Worm (Caenorhabditis elegans) whole organism, early embryonic: ENCODE data around the gene ddo-2.

Source experiments
- B0310.2 ChIP-seq: sonication (generic microtip); optimal IDR thresholded peaks from 2 replicates; lab custom pipeline; 2016; ENCODE audit warnings: mild to moderate bottlenecking, missing genetic modification characterization, missing compliant biosample characterization
- F13C5.2 ChIP-seq: sonication (generic microtip); optimal IDR thresholded peaks from 2 replicates; lab custom pipeline; 2017; ENCODE audit warnings: mild to moderate bottlenecking, missing genetic modification characterization, inconsistent platforms, missing compliant biosample characterization
- aly-1 ChIP-seq: sonication (generic microtip); optimal IDR thresholded peaks from 2 replicates; lab custom pipeline; 2016; ENCODE audit warnings: missing genetic modification characterization, missing compliant biosample characterization
- ama-1 ChIP-seq: fragments of 150-350 bp; optimal IDR thresholded peaks from 2 replicates; lab custom pipeline; 2014
- ceh-13 ChIP-seq: fragments of 200-800 bp; sonication (Bioruptor generic); optimal IDR thresholded peaks from 2 replicates; lab custom pipeline; 2018; ENCODE audit warnings: mild to moderate bottlenecking, missing genetic modification characterization, missing compliant biosample characterization
- ceh-36 ChIP-seq: sonication (generic microtip); optimal IDR thresholded peaks from 2 replicates; lab custom pipeline; 2016; ENCODE audit warnings: missing genetic modification characterization, inconsistent platforms, missing compliant biosample characterization
- ets-7 ChIP-seq: sonication (generic microtip); optimal IDR thresholded peaks from 2 replicates; lab custom pipeline; 2016; ENCODE audit warnings: missing genotype, missing genetic modification characterization, missing compliant biosample characterization
- flt-1 ChIP-seq: fragments of 200-800 bp; sonication (Bioruptor generic); IDR thresholded peaks from 2 replicates; pipeline ENCODE4 v1.3.6; 2022; ENCODE audit warnings: missing genetic modification characterization, missing compliant biosample characterization
- hmbx-1 ChIP-seq: sonication (generic microtip); optimal IDR thresholded peaks from 2 replicates; lab custom pipeline; 2016; ENCODE audit warnings: mild to moderate bottlenecking, missing genetic modification characterization, missing compliant biosample characterization
- hmg-4 ChIP-seq: fragments of 200-800 bp; sonication (Bioruptor generic); optimal IDR thresholded peaks from 2 replicates; lab custom pipeline; 2018; ENCODE audit warnings: mild to moderate bottlenecking, missing genetic modification characterization, missing compliant biosample characterization
- hnd-1 ChIP-seq: sonication (generic microtip); optimal IDR thresholded peaks from 2 replicates; lab custom pipeline; 2016; ENCODE audit warnings: missing genetic modification characterization, missing compliant biosample characterization
- pes-1 ChIP-seq: fragments of 200-800 bp; sonication (Bioruptor generic); IDR thresholded peaks from 2 replicates; pipeline ENCODE4 v1.3.6; 2022; ENCODE audit warnings: missing genetic modification reagents, missing genetic modification characterization, missing compliant biosample characterization
- scrt-1 ChIP-seq: fragments of 200-800 bp; sonication (Bioruptor generic); IDR thresholded peaks from 2 replicates; pipeline ENCODE4 v1.3.6; 2022; ENCODE audit warnings: missing genetic modification characterization, missing compliant biosample characterization
- sea-1 ChIP-seq: fragments of 200-800 bp; sonication (Bioruptor generic); conservative IDR thresholded peaks from 2 replicates; pipeline ENCODE4 v1.3.6; 2022; ENCODE audit warnings: missing genetic modification characterization, missing compliant biosample characterization
- tbx-11 ChIP-seq: fragments of 200-800 bp; sonication (Bioruptor generic); IDR thresholded peaks from 2 replicates; pipeline ENCODE4 v1.3.6; 2022; ENCODE audit warnings: missing genetic modification characterization, missing compliant biosample characterization
- tbx-37 ChIP-seq: fragments of 200-800 bp; sonication (Bioruptor generic); conservative IDR thresholded peaks from 2 replicates; pipeline ENCODE4 v1.3.6; 2022; ENCODE audit warnings: missing genetic modification reagents, missing genetic modification characterization, missing compliant biosample characterization
- tra-4 ChIP-seq: sonication (generic microtip); optimal IDR thresholded peaks from 2 replicates; lab custom pipeline; 2017; ENCODE audit warnings: missing genetic modification characterization, missing compliant biosample characterization

ddo-2 gene

DNA sequence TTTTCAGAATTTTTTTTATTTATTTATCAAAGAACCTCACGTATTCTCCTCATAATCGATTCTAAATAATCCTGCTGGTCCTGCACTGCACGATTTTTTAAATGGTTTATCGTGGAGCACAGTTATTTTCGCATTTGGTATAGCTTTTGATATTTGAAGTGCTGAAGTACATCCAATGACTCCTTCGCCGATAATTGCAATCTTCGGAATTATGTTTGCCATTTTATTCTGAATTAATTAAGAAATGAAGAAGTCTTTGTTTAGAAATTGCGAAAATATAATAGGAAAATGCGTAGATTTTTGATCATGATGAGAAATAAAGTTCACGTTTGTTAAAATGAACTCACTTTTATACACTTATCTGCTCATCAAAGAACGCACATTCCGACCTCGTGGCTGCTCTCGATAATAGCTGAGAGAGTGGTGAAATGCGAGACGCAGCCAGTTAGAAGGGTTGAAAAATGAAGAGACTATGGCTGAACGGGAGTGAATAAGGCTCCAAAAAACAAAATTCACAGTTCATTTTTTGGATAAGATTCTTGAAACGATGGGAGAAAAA, 621 bp downstream of the ddo-2 start:
- TF ChIP-seq hnd-1 (tag; lab: Kevin White, UChicago) (no peak), tbx-11 (GFP tag; lab: Robert Waterston, UW) (no peak), ets-7 (no peak), ama-1 (lab: Kevin White, UChicago) (no peak), sea-1 (GFP tag; lab: Robert Waterston, UW) (no peak), pes-1 (GFP tag; lab: Robert Waterston, UW) (no peak), ceh-36 (tag; lab: Kevin White, UChicago) (no peak)

DNA sequence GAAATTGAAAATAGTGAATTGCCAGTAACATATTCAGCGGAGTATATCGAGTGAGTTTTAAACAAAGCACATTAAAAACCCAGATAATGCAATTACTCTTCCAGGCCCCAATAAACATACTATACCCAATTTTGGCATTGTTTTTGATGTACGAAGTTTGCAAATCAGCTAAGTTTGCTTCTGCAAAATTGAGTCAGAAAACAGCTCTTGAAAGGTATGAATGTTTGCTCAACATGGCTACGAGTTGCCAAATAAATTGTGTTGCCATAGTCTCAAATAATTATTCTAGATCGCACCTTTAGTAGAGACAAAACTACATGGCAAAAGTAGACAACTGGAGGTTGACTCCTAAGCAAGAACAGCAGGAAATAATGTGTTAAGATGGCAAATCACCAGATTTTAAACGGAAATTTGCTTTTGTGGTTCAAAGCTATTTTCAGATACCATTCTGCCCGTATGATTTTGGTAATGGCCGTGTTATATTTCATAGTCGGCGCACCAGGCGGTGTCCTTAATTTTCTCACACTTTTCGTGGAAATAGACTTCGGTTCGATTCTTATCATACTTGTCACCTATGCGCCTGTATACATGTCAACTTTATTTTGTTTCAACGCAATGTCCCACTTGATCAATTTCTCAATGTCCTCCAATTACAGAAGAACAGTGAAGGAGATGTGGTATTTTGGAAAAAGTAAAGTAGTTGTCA, 2.9 kb downstream of the ddo-2 start:
- no peak for TF ChIP-seq aly-1 (tag; lab: Kevin White, UChicago)

DNA sequence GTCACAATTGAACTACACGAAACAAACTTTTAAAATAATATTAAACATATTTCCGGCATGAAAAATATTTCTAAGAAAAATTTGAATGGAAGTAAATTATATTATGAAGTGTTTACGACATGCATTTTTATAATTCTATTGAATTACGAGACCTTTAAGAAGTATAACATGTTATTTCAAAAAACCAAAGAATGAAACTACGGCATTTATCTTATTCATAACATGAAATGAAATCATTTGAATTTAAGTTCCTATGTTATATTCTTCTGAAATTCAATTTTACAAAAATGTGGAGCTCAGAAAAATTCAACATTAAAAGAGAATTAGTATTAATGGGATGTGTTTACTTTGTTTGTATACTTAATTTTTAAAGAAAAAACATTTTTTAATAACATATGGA, 4.5 kb downstream of the ddo-2 start, which contains the start of gene srw-71:
TSS of gene srw-71 (minus strand) at position 101 of the 400 bp plus-strand sequence.
- TF ChIP-seq B0310.2 (tag; lab: Kevin White, UChicago), result no peak
- no peak for TF ChIP-seq ama-1 (lab: Kevin White, UChicago)
- TF ChIP-seq tra-4, result no peak
- TF ChIP-seq hmbx-1 (tag; lab: Kevin White, UChicago), result no peak
- TF ChIP-seq flt-1 (GFP tag; lab: Robert Waterston, UW), result no peak
- TF ChIP-seq ets-7, result no peak

DNA sequence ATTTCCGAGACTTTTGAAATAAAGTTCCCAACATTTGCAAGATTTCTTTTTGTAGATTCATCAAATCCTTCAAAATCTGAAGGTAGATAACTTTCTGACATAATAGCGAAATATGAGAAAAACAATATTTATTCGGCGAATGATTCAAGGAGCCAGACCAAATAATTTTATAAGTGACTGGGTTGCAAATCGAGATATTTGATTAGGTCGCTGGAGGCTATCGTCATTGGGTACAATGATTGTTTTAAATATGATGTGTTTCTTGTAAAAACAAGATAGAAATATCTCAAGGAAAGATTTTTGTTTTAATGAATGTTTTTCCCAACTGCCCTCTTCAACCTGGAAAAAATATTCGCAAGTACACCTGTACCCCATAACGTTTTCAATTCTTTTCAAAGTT, 6.6 kb downstream of the ddo-2 start, which contains the start of gene srw-69:
TSS of gene srw-69 (minus strand) at position 101 of the 400 bp plus-strand sequence.
- TF ChIP-seq ama-1 (lab: Kevin White, UChicago) (no peak), tbx-11 (GFP tag; lab: Robert Waterston, UW) (no peak), ceh-36 (tag; lab: Kevin White, UChicago) (no peak), ets-7 (no peak)

DNA sequence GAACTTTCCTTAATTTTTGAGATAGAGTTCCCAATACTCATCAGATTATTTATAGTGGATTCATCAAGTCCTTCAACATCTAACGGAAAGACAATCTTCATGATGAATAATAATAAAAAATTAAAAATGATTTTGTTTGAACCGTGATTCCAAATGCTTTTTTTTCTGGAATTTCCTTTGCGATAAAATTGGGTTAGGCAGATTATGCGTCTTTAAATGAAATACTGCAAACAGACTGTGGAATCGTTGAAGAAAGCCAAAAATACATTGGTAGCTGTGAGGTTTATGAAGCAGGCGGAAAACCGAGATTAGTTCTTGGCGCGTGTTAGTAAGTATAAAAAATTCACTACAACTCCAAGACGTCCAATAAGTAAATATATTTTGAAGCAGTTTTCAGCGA, 8.9 kb downstream of the ddo-2 start, which contains the start of gene srw-68:
TSS of gene srw-68 (minus strand) at position 101 of the 400 bp plus-strand sequence.
- TF ChIP-seq flt-1 (GFP tag; lab: Robert Waterston, UW), result no peak
- TF ChIP-seq tbx-37 (GFP tag; lab: Robert Waterston, UW), result no peak
- TF ChIP-seq hmbx-1 (tag; lab: Kevin White, UChicago), result no peak
- no peak for TF ChIP-seq tra-4
- TF ChIP-seq aly-1 (tag; lab: Kevin White, UChicago), result no peak
- TF ChIP-seq ceh-13 (GFP tag; lab: Kevin White, UChicago), result no peak
- no peak for TF ChIP-seq hnd-1 (tag; lab: Kevin White, UChicago)
- TF ChIP-seq sea-1 (GFP tag; lab: Robert Waterston, UW), result no peak
- no peak for TF ChIP-seq ama-1 (lab: Kevin White, UChicago)
- TF ChIP-seq F13C5.2 (tag; lab: Kevin White, UChicago), result no peak
- TF ChIP-seq ets-7, result no peak
- no peak for TF ChIP-seq pes-1 (GFP tag; lab: Robert Waterston, UW)
- no peak for TF ChIP-seq scrt-1 (GFP tag; lab: Robert Waterston, UW)

DNA sequence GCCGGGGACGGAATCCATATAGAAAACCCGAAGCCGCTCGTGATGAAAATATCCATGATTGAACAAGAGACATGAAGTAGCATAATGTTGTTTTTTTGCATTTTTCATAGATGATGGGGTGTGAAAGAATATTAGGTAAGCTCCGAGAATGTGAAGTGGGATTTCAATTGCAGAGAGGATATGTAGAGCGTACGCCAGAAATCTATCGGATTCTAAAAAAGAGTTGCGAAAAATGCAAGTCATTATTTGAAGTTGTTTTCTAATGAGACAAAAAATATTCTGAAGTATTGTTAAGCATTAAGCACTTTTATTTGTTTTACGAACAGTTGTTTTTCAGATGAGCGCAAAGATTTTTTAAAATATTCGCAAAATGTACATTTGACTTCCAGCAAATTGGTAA, 11.2 kb downstream of the ddo-2 start, which contains the start of gene F18E3.10:
TSS of gene F18E3.10 (minus strand) at position 101 of the 400 bp plus-strand sequence.
- TF ChIP-seq ceh-36 (tag; lab: Kevin White, UChicago) (no peak), B0310.2 (tag; lab: Kevin White, UChicago) (no peak), tbx-37 (GFP tag; lab: Robert Waterston, UW) (no peak), hmg-4 (GFP tag; lab: Kevin White, UChicago) (no peak), pes-1 (GFP tag; lab: Robert Waterston, UW) (no peak), scrt-1 (GFP tag; lab: Robert Waterston, UW) (no peak), ceh-13 (GFP tag; lab: Kevin White, UChicago) (no peak), flt-1 (GFP tag; lab: Robert Waterston, UW) (no peak), ama-1 (lab: Kevin White, UChicago) (no peak), hmbx-1 (tag; lab: Kevin White, UChicago) (no peak), aly-1 (tag; lab: Kevin White, UChicago) (no peak), tra-4 (no peak)

DNA sequence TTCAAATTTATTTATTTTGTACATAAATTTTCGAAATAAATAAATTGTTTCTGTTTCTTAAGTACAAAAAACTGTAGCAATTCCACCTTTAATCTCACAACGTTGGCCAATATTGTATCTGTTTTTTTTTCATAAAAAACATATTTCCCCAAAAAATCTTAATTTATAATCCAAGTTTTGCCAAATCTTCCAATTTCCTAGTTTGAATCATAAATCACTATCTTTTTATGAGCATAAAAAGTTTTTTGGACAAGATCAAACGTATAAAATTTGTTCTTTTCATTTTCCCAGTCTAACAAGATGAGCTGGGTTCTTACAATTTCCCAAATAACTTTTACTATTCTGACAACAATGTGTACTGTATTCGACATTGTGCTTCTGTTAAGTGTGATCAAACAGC, 15.3 kb downstream of the ddo-2 start, which contains the start of gene srxa-4:
TSS of gene srxa-4 (plus strand) at position 301 of the 400 bp plus-strand sequence.
- TF ChIP-seq hmbx-1 (tag; lab: Kevin White, UChicago), result no peak
- no peak for TF ChIP-seq F13C5.2 (tag; lab: Kevin White, UChicago)
- TF ChIP-seq aly-1 (tag; lab: Kevin White, UChicago), result no peak
- TF ChIP-seq hnd-1 (tag; lab: Kevin White, UChicago), result no peak
- TF ChIP-seq tbx-11 (GFP tag; lab: Robert Waterston, UW), result no peak
- no peak for TF ChIP-seq sea-1 (GFP tag; lab: Robert Waterston, UW)
- no peak for TF ChIP-seq B0310.2 (tag; lab: Kevin White, UChicago)
- TF ChIP-seq scrt-1 (GFP tag; lab: Robert Waterston, UW), result no peak
- no peak for TF ChIP-seq ceh-13 (GFP tag; lab: Kevin White, UChicago)
- no peak for TF ChIP-seq ama-1 (lab: Kevin White, UChicago)
- no peak for TF ChIP-seq ceh-36 (tag; lab: Kevin White, UChicago)
